Fruit fly (Drosophila melanogaster) whole organism, larva: ENCODE results near the gene CG11267.

Experiments
- noc ChIP-seq: fragments of 200-800 bp; sonication (Bioruptor generic); optimal IDR thresholded peaks from 3 replicates; lab custom pipeline; 2019; ENCODE audit warnings: missing biosample characterization, mild to moderate bottlenecking, missing genetic modification characterization, moderate library complexity

CG11267 gene

DNA sequence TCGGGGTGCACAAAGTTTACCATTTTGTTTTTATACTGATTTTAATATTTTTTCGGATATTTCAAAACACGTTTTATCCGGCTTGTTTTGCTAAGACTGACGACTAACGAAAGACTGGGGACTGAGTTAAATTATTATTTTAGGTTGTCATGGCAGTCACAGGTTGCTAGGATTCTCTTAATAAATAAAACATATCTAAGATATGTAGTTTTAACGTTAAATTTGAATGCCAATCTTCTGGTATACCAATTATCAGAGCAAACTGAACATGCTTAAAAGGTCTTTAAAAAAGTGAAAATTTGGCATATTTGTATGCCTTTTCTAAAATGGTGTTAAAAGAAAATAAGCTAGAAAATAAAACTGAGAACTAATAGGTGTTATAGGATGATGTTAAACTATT lies 10.5 kb downstream of the CG11267 start, which contains the start of gene Zmynd10:
Gene Zmynd10 (minus strand): TSS at position 101 of the 400 bp plus-strand sequence.
- TF ChIP-seq noc (tag; lab: Kevin White, UChicago), result no peak

DNA sequence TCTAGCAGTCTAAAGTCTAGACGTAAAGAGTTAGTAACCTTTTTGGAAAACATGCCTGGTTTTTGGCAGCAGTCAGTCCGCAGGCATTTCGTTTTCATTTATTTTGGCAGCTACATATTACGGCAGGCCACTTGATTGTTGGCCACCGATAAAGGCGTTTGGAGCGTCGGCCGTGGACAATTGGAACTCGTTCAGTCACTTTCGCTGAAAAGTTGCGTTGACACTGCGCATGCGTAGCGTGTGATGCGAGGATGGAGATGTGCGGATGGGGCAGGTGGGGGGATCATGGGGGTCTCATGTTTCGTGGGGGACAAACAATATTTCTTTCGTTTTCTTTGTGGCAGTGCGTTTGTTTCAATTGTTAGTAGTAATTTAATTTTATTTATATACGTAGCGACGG lies 11.0 kb downstream of the CG11267 start:
- TF ChIP-seq noc (tag; lab: Kevin White, UChicago), result no peak

DNA sequence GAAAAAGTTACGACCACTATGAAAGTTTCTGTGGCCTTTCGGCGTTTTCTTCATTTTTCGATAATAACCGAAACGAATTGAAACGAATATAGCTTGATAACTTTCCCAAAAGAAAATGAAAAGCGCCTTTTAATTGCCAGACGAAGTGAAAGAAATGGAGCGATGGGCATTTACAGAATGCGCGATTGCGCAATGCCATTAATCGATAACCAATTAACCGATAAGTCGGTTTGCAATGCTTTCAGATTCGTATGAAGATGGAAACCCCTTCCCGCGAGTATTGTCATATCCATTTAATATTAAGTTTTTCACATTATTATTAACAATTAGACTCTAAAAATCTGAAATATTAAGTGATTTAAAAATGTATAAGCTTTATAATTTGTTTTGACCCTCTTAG lies 11.5 kb downstream of the CG11267 start:
- no peak for TF ChIP-seq noc (tag; lab: Kevin White, UChicago)

DNA sequence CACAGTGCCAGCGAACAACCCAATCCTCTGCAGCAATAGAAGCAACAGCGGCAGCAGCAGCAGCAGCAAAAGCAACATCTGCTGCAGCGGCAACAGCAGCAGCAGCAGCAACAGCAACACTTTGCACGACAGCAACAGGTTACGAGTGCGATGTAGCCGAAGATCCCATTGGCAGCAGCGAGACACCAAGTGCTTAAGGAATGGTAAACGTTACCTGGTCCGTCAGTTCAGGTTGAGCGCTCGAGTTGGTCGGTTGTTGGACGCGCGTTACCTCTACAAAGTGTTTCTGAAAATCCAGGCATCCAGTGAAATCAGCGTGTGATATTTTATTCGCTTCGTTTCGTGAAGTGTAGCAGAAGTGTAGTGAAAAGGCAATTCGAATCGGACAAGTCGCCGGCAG lies 12.9 kb downstream of the CG11267 start, which contains the start of gene CG17672:
Gene CG17672 (plus strand): TSS at position 223 of the 400 bp plus-strand sequence.
- no peak for TF ChIP-seq noc (tag; lab: Kevin White, UChicago)

DNA sequence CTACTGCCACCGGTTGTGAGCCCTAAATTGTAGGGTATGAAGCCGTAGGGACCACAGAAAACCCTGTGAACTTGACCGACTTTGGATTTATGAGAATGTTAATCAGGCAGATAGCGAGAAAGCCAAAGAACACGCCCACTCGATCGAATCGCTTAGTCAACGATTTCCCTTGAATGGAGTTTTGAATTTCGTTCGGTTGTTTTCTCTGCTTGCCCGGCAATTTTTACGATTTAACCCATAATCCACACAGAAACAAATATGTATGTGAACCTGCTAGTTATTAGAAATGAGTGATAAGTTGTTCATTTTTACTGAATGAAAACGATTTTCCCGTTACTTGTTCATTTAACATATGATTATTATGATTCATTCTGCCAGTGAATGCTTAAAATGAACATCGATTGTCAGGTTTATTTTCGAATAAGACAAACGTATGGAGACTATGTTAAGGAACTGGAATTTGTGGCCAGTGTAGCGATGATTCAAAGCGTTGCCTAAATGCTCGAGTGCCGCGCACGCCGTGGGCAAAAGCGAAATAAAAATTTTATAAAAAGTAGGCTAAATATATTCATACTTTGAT lies 14.3 kb downstream of the CG11267 start:
- TF ChIP-seq noc (tag; lab: Kevin White, UChicago), result peak; percentile 11

DNA sequence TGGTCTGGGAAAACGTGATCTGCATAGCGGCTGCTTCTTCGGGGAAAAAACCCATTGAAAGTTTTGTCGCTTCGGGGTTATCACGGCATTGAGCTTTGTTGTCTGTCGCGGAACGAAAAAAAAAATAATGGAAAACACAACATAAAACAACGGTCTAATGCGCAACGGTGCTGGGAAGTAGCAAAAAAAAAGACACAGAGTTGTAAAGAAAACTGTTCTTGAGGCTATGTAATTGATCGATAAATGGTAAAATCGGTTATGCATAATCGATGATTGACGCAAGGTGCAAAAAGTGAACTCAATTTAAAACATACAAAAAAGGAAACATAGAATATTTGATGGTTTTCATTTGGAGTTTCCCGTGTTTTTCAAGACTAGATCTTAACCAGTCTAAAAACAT lies 15.5 kb downstream of the CG11267 start:
- TF ChIP-seq noc (tag; lab: Kevin White, UChicago), result no peak

DNA sequence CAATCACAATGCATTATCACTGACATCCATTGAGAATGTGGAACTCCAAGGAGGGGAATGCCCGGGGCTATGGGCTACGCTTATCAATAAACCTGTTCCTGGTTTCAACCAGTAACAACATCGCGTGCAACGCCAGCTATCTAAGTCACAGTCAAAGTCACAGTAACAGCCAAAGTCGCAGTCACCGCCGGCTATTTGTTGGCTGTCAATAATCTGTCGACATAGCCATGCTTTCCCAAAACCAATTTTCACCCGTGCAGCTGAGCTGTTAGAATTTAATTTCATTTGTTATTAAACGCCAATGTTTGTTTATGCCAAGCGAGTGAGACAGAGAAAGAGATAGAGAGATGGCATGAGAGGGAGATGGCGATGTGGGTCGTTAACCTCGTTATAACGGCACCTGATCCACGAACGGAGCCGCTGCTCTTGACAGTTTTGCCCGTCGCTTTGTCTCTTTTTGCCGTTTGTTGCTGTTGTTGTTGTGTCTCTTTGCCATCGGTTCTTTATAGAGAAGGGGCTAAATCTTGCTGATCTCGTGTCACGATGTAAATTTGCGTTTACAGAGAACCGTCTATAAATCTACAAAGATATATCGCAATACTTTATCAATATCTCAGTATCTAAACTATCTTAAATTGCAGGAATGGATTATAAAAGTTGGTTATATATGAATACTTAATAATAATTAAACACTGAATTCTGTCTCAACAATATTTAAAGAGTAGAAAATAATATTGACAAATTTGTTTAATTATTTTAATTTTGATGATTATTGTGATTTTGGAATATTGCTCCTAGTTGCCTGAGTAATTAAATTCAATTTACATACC lies 16.4 kb downstream of the CG11267 start:
- no peak for TF ChIP-seq noc (tag; lab: Kevin White, UChicago)

DNA sequence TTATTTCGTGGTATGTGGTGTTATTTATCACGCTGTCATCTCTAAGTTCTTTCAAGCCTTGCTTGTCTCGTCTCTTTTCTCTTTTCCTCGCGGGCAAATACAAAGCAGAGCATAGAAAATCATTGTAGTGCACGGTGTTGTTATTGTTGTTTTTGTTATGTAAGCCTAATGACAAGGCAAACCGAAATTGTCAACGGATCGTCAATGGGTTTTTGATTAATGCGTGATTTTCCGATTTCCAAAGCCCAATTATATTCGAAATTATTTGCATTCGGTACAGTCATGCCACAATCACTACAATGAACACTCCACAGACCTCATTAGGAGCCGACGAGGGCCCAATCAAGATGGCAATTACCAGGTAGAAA lies 17.0 kb downstream of the CG11267 start:
- no peak for TF ChIP-seq noc (tag; lab: Kevin White, UChicago)

DNA sequence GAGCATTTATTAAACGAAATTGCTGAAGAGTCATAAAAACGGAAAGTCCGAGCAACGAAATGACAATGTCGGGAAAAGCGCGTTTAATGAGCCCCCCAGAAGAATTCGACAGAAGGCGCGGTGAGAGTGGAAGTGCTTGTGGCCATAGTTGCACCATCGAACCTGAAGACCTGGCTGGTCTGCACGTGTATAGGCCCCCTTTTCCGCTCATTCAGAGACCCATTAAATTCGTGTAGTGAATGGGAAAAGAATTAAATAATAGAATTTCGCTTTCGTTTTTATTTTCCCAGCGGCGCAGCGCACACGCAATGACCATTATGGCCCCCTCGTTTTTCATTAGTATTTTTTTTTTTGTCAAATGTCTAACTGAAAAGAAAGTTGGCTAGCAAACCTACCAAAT lies 17.5 kb downstream of the CG11267 start:
- TF ChIP-seq noc (tag; lab: Kevin White, UChicago), result no peak

DNA sequence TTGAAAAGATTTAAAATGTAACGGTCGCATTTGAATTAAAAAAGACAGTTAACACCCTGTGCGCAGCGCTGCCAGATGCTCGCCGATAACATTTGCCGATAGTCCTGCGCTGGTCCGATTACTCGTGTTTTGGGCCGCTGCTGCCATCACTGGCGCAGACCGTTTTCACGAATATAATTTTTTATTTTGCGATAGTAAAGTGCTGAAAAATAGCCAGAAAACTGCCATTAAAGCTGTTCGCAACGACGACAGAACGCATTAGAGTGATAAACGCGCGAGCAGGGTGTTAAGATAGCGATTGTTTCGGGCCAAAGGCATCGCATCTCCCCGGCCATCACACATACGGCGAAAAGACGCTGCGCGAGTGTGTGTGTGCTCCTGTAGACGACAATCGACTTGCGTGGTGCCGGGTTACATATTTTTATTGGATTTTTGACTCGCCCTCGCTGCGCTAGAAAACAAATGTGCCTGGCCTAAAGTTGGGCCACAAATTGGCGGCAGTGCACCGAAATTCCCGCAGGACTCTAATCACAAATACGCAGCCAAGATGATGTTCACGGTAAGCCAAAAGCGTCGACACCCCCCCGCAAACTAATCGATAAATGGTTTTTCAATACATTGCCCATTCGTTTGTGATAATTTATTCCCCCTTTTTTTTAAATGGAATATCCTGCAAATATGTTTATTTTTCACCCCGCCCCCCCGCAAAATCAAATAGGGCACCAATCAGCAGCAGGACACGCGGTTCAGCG lies 21.0 kb downstream of the CG11267 start, which contains the start of gene Srrm1:
Gene Srrm1 (plus strand): TSS at position 116 of the 752 bp plus-strand sequence.
- no peak for TF ChIP-seq noc (tag; lab: Kevin White, UChicago)

DNA sequence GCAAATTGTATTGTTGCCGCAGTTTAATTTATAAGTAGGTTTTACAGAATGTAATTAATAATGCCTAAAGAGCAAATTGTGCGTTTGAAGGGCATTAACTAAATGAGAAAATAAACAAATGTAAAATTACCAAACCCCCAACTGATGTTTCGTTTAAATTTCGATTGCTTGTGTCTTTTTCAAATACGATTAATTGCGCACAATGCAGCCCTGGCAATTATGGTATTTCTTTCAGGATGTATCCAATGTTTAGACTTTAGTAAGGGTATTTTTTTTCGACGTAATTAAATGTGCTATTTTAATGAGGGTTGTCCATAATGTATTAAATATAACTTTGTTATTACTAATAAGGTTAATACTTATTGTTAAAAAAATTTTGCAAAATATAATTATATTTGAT lies 25.0 kb downstream of the CG11267 start:
- TF ChIP-seq noc (tag; lab: Kevin White, UChicago), result no peak

DNA sequence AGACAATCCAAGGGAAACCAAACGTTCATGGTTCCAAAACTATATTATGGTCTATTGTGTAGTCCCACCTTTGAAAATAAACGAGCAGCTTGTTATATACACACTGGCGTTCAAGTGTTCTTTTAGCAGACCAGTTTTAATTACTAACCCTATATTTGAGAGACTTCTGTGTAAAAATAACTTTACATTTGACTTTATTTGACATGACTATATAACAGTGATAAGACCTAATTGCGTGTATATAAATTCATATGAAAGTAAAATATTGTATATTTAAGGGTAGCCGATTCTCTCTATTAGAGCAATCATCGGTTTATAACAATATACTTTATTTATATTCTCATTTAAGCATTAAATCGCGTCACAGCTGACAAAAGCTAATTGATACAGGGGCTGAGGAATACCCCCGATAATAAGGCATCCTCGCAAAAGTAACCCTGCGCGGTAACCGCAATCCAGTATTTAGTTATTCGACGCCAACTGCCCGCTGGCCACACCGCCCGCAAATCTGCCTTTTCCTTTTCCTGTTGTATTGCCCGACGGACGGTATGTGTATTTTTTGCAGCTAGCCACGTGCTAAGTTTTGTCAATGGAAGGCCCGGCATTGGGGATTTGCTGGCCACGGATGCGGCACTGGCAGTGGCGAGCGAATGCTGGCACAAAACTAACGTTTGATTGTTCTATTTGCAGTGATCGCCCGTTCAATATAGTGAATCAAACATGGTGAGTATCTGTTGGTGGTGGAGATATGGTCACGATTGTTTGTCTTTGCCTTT lies 25.6 kb downstream of the CG11267 start, which contains the start of gene RpS4:
Gene RpS4 (plus strand): TSS at position 465 of the 776 bp plus-strand sequence.
- TF ChIP-seq noc (tag; lab: Kevin White, UChicago), result peak; percentile 82

DNA sequence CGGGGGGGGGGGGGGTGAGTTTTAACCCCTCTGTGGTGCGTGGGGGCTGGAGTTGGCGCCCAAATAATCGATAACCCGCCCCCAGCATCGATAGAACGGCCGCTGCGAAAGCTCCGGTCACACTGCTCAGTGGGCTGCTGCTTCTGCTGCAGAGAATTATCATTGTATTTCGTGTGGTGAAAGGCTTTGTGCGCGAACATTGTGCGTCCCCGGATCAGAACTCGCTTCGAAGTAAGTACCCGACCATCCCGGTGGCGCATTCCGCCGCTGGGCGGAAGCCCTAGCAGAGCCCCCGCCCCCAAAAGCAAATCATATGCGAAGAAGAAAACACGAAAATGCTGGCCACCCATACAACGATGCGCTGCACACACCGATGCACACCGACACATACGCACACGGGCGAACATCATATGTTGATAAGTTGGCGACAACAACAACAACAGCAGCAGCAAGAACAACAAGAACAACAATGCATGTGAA lies 28.5 kb downstream of the CG11267 start, which contains the start of gene Syx13:
Gene Syx13 (plus strand): TSS at position 100 of the 480 bp plus-strand sequence.
- TF ChIP-seq noc (tag; lab: Kevin White, UChicago), result peak; percentile 59

DNA sequence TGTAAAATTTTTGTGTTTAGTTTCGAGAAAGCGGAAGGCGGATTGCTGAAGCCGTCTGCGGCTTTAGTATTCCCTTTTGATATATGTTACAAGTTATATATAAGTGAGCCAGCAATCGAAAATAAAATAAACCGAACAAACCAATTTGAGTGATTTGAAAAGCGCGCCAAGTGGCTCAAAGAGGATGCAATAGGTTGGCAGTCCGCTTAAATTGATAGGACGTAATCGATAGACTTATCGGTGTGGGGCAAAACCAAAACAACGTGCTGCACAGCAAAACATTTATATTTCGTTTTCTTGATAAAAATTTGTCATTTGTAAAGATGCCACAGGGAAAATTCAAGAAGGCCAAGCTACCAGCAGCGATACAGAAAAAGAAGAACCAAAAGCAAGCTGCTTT lies 30.9 kb downstream of the CG11267 start, which contains the start of gene CG11279:
Gene CG11279 (plus strand): TSS at position 220 of the 400 bp plus-strand sequence.
- no peak for TF ChIP-seq noc (tag; lab: Kevin White, UChicago)

DNA sequence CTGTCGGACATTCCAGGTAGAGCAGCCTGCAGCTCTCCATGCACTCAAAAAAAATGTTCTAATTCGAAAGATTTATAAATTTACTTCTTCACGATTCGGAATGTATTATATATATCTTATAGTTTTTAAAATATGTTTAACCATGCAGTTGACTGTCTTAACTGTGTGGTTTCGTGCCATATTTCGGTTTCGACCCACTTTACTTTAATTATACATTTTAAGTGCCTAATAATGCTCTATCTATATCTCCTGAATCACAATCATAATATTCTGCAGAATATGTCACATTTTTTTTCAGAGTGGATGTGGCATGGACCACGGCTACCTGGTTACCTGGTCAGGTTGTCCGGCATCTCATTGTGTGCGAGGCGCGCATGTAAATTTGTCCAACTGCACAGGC lies 33.8 kb downstream of the CG11267 start:
- no peak for TF ChIP-seq noc (tag; lab: Kevin White, UChicago)
